Fruit fly (Drosophila melanogaster): ENCODE measurements around the gene p38c.

Gene p38c

DNA sequence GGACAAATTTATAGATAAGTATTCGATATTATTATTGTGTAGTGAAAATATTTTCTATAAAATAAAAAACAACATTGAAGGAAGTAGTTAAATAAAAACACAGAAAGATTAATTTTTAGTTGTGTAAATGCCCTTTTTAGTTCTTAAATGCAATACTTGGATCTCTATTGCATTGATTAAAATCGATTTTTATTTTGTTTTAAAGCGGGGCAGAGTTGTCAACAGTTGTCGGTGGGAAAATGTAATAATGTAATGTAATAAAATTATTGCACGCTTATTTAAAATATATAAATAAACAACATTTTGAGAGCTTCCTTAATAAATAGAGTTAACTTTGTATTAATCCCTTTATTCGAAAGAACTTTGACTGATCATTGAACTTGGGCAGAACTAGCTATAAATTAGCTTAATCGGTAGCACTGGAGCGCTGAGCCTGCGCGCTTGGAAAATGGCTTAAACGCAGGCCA lies 13.6 kb upstream of the p38c start, which contains the start of gene Apc2 (continued):
- no peak for TF ChIP-seq HmgD (GFP tag; optimal IDR thresholded peaks at IDR 0.05)
- TF ChIP-seq CG1233 (GFP tag; optimal IDR thresholded peaks at IDR 0.05): peak; percentile 51
- TF ChIP-seq CG30431 (GFP tag; optimal IDR thresholded peaks at IDR 0.05): no peak
- no peak for TF ChIP-seq CG1603 (tag; optimal IDR thresholded peaks at IDR 0.05)
- TF ChIP-seq D (optimal IDR thresholded peaks at IDR 0.05): no peak
- peak; percentile 16 for TF ChIP-seq D (GFP tag; optimal IDR thresholded peaks at IDR 0.05)
- TF ChIP-seq Hr3 (GFP tag; optimal IDR thresholded peaks at IDR 0.05): peak; percentile 60
- TF ChIP-seq NC2β (GFP tag; optimal IDR thresholded peaks at IDR 0.05): no peak
- TF ChIP-seq CG12104 (GFP tag; optimal IDR thresholded peaks at IDR 0.05): peak; percentile 45
- TF ChIP-seq Fer2 (tag; optimal IDR thresholded peaks at IDR 0.05): peak; percentile 42
- no peak for TF ChIP-seq CG8281 (tag; optimal IDR thresholded peaks at IDR 0.05)
- no peak for TF ChIP-seq CHES-1-like (GFP tag; optimal IDR thresholded peaks at IDR 0.05)
- peak; percentile 64 for TF ChIP-seq CG12659 (GFP tag; optimal IDR thresholded peaks at IDR 0.05)
- TF ChIP-seq sr (GFP tag; IDR thresholded peaks at IDR 0.05): no peak
- no peak for TF ChIP-seq yki (optimal IDR thresholded peaks at IDR 0.05)
- TF ChIP-seq CG1647 (GFP tag; optimal IDR thresholded peaks at IDR 0.05): no peak
- no peak for TF ChIP-seq Asciz (GFP tag; optimal IDR thresholded peaks at IDR 0.05)
- no peak for TF ChIP-seq CG14965 (GFP tag; optimal IDR thresholded peaks at IDR 0.05; ENCODE audit: borderline replicate concordance)
- no peak for TF ChIP-seq CG4360 (GFP tag; IDR thresholded peaks at IDR 0.05)
- no peak for TF ChIP-seq gsb (GFP tag; IDR thresholded peaks at IDR 0.05)
- TF ChIP-seq pnt (GFP tag; optimal IDR thresholded peaks at IDR 0.05): no peak
- TF ChIP-seq CG16813 (GFP tag; IDR thresholded peaks at IDR 0.05; ENCODE audit: partially characterized antibody): peak; percentile 51; the same call in 1 of the 3 replicates
- TF ChIP-seq so (GFP tag; IDR thresholded peaks at IDR 0.05): no peak
- TF ChIP-seq Taf1 (GFP tag; IDR thresholded peaks at IDR 0.05): 0 out of 2 replicates have a peak, but pooled peaks have one; percentile 43
- peak; percentile 60 for TF ChIP-seq Blimp-1 (GFP tag; optimal IDR thresholded peaks at IDR 0.05)
- peak; percentile 64; the same call in 2 of the 3 replicates for TF ChIP-seq ci (GFP tag; IDR thresholded peaks at IDR 0.05)
- TF ChIP-seq Optix (GFP tag; IDR thresholded peaks at IDR 0.05): no peak
- no peak for TF ChIP-seq kah (GFP tag; optimal IDR thresholded peaks at IDR 0.05)
- no peak for TF ChIP-seq pfk (GFP tag; optimal IDR thresholded peaks at IDR 0.05)
- no peak for TF ChIP-seq CG16779 (GFP tag; IDR thresholded peaks at IDR 0.05)
- TF ChIP-seq CG9932 (GFP tag; IDR thresholded peaks at IDR 0.05): peak; percentile 75
- peak; percentile 18 for TF ChIP-seq CG16815 (GFP tag; optimal IDR thresholded peaks at IDR 0.05)
- peak; percentile 0 for TF ChIP-seq CG18011 (GFP tag; optimal IDR thresholded peaks at IDR 0.05)
- peak; percentile 56 for TF ChIP-seq CG4404 (GFP tag; IDR thresholded peaks at IDR 0.05)
- peak; percentile 47; the same call in 1 of the 3 replicates for TF ChIP-seq vnd (GFP tag; IDR thresholded peaks at IDR 0.05; ENCODE audit: partially characterized antibody)
- TF ChIP-seq crol (GFP tag; IDR thresholded peaks at IDR 0.05): no peak
- TF ChIP-seq gcm (GFP tag; optimal IDR thresholded peaks at IDR 0.05): peak; percentile 13
- TF ChIP-seq CG3163 (GFP tag; optimal IDR thresholded peaks at IDR 0.05): no peak
- peak; percentile 66 for TF ChIP-seq CG10267 (tag; optimal IDR thresholded peaks at IDR 0.05)
- TF ChIP-seq CG32767 (GFP tag; IDR thresholded peaks at IDR 0.05): 0 out of 2 replicates have a peak, but pooled peaks have one; percentile 17
- TF ChIP-seq dimm (GFP tag; IDR thresholded peaks at IDR 0.05): no peak
- TF ChIP-seq sim (GFP tag; IDR thresholded peaks at IDR 0.05): no peak
- no peak for TF ChIP-seq NC2α (GFP tag; optimal IDR thresholded peaks at IDR 0.05)
- TF ChIP-seq CG15696 (tag; optimal IDR thresholded peaks at IDR 0.05): peak; percentile 61
- peak in 1 of 2 experiments; percentile 29 for TF ChIP-seq Eip74EF (GFP tag; optimal IDR thresholded peaks at IDR 0.05)
- TF ChIP-seq CG8924 (tag; optimal IDR thresholded peaks at IDR 0.05): peak; percentile 65
- TF ChIP-seq Oli (tag; optimal IDR thresholded peaks at IDR 0.05): peak; percentile 57
- TF ChIP-seq Mes4 (GFP tag; optimal IDR thresholded peaks at IDR 0.05): no peak
- 0 out of 3 replicates have a peak, but pooled peaks have one; percentile 11 for TF ChIP-seq CG2889 (GFP tag; IDR thresholded peaks at IDR 0.05)
- peak; percentile 66 for TF ChIP-seq unpg (GFP tag; optimal IDR thresholded peaks at IDR 0.05)
- peak; percentile 35; the same call in 1 of the 2 replicates for TF ChIP-seq CG32772 (GFP tag; IDR thresholded peaks at IDR 0.05)

All from whole organism, embryonic.